Worm (Caenorhabditis elegans): ENCODE data around the gene ncx-1.

ncx-1 gene

DNA sequence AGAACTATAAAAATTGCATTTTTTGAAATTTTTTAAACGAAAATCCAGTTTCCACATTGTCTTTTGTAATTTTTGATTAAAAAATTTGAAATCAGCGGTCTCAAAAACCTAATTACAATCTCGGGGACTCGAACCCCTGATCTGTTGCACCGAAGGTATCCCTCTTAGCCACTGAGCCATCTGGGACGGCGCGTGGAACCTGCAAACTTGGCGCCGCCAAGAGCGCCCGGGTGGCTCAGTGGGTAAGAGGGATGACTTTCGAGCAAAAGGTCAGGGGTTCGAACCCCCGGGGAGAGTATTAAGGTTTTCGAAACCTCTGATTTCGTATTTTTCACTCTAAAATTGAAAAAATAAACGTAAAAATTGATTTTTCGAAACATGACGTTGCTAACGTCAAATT is 2.5 kb upstream of the ncx-1 start:
- TF ChIP-seq madf-9 (GFP tag; conservative IDR thresholded peaks at IDR 0.05) (no peak), D1046.2 (GFP tag; IDR thresholded peaks at IDR 0.05) (no peak), nhr-48 (tag; optimal IDR thresholded peaks at IDR 0.05) (no peak), zag-1 (tag; optimal IDR thresholded peaks at IDR 0.05) (no peak), nhr-42 (GFP tag; IDR thresholded peaks at IDR 0.05) (0 out of 2 replicates have a peak, but pooled peaks have one; percentile 31), madf-5 (GFP tag; IDR thresholded peaks at IDR 0.05) (no peak), unc-130 (GFP tag; optimal IDR thresholded peaks at IDR 0.05) (no peak), jun-1 (tag; optimal IDR thresholded peaks at IDR 0.05) (no peak), ZK546.5 (tag; optimal IDR thresholded peaks at IDR 0.05) (no peak), set-16 (GFP tag; IDR thresholded peaks at IDR 0.05) (peak; percentile 69), dpl-1 (GFP tag; optimal IDR thresholded peaks at IDR 0.05) (no peak), lin-1 (GFP tag; IDR thresholded peaks at IDR 0.05) (no peak), ama-1 (optimal IDR thresholded peaks at IDR 0.05) (no peak)

- TF ChIP-seq lin-13 (GFP tag; optimal IDR thresholded peaks at IDR 0.05) (no peak), zip-2 (tag; optimal IDR thresholded peaks at IDR 0.05) (no peak), daf-16 (GFP tag; optimal IDR thresholded peaks at IDR 0.05) (no peak), daf-16 (tag; optimal IDR thresholded peaks at IDR 0.05) (no peak), mep-1 (tag; optimal IDR thresholded peaks at IDR 0.05) (no peak), hlh-30 (tag; optimal IDR thresholded peaks at IDR 0.05; ENCODE audit: insufficient read depth) (no peak), fkh-10 (GFP tag; optimal IDR thresholded peaks at IDR 0.05) (no peak), zag-1 (tag; optimal IDR thresholded peaks at IDR 0.05) (no peak), ztf-7 (tag; optimal IDR thresholded peaks at IDR 0.05) (no peak), mes-2 (tag; optimal IDR thresholded peaks at IDR 0.05; ENCODE audit: poor library complexity, severe bottlenecking) (no peak), madf-9 (GFP tag; conservative IDR thresholded peaks at IDR 0.05) (no peak), F26F4.8 (GFP tag; conservative IDR thresholded peaks at IDR 0.05) (no peak)
These were observed 703 bp downstream of the ncx-1 start for ce11 chrV:20119770-20120169.

ce11 chrV:20105210-20105793 is 15.2 kb downstream of the ncx-1 start:
- peak; percentile 100 for TF ChIP-seq ceh-28 (tag; optimal IDR thresholded peaks at IDR 0.05)
- TF ChIP-seq F44E2.7 (GFP tag; IDR thresholded peaks at IDR 0.05): peak; percentile 90; the same call in 1 of the 2 replicates
- no peak for TF ChIP-seq daf-19 (GFP tag; conservative IDR thresholded peaks at IDR 0.05)
- TF ChIP-seq skn-1 (tag; optimal IDR thresholded peaks at IDR 0.05): no peak
- no peak for TF ChIP-seq ctbp-1 (GFP tag; IDR thresholded peaks at IDR 0.05)
- no peak for TF ChIP-seq D1046.2 (GFP tag; IDR thresholded peaks at IDR 0.05)
- TF ChIP-seq dmd-8 (GFP tag; IDR thresholded peaks at IDR 0.05): no peak

- no peak for TF ChIP-seq daf-16 (GFP tag; optimal IDR thresholded peaks at IDR 0.05)
- no peak for TF ChIP-seq daf-16 (tag; optimal IDR thresholded peaks at IDR 0.05)
- TF ChIP-seq nhr-102 (tag; optimal IDR thresholded peaks at IDR 0.05): no peak
- TF ChIP-seq ceh-44 (GFP tag; IDR thresholded peaks at IDR 0.05): no peak
- TF ChIP-seq egl-27 (tag; optimal IDR thresholded peaks at IDR 0.05): no peak
- TF ChIP-seq dmd-9 (GFP tag; IDR thresholded peaks at IDR 0.05): no peak
- TF ChIP-seq nhr-111 (GFP tag; optimal IDR thresholded peaks at IDR 0.05): no peak
- peak; percentile 84 for TF ChIP-seq ceh-28 (tag; optimal IDR thresholded peaks at IDR 0.05)
- TF ChIP-seq lin-39 (tag; optimal IDR thresholded peaks at IDR 0.05): no peak
- TF ChIP-seq nhr-11 (tag; optimal IDR thresholded peaks at IDR 0.05): no peak
These were observed 16.1 kb downstream of the ncx-1 start for ce11 chrV:20104417-20104816.
